Fruit fly (Drosophila melanogaster) whole organism, embryonic: ENCODE data around the gene puf.

Source experiments
- Antp ChIP-seq: fragments of 200-800 bp; sonication (Bioruptor generic); optimal IDR thresholded peaks from 3 replicates; lab custom pipeline; 2016; ENCODE audit warnings: missing biosample characterization, missing genetic modification characterization
- BEAF-32 ChIP-seq: fragments of 200-800 bp; sonication (Bioruptor generic); optimal IDR thresholded peaks from 3 replicates; lab custom pipeline; 2017; ENCODE audit warnings: missing biosample characterization, missing genetic modification characterization, mild to moderate bottlenecking, moderate library complexity, missing genetic modification reagents
- Bgb ChIP-seq: fragments of 200-800 bp; sonication (Bioruptor generic); IDR thresholded peaks from 2 replicates; pipeline ENCODE4 v1.3.6; 2022; ENCODE audit warnings: missing biosample characterization, missing genetic modification characterization; ENCODE audit not compliant: partially characterized antibody
- CG10565 ChIP-seq: fragments of 200-800 bp; sonication (Bioruptor generic); optimal IDR thresholded peaks from 3 replicates; lab custom pipeline; 2016; ENCODE audit warnings: missing biosample characterization, mild to moderate bottlenecking, missing genetic modification characterization
- CG10979 ChIP-seq: fragments of 200-800 bp; sonication (Bioruptor generic); optimal IDR thresholded peaks from 2 replicates; lab custom pipeline; 2018; ENCODE audit warnings: missing biosample characterization, mild to moderate bottlenecking, missing genetic modification characterization, moderate library complexity
- CG11560 ChIP-seq: fragments of 200-800 bp; sonication (Bioruptor generic); IDR thresholded peaks from 3 replicates; pipeline ENCODE4 v1.3.6; 2022; ENCODE audit warnings: missing biosample characterization, missing genetic modification characterization
- CG11696 ChIP-seq: fragments of 200-800 bp; sonication (Bioruptor generic); IDR thresholded peaks from 2 replicates; pipeline ENCODE4 v1.3.6; 2022; ENCODE audit warnings: missing biosample characterization, missing genetic modification characterization
- CG13775 ChIP-seq: fragments of 200-800 bp; sonication (Bioruptor generic); optimal IDR thresholded peaks from 3 replicates; lab custom pipeline; 2017; ENCODE audit warnings: missing biosample characterization, mild to moderate bottlenecking, missing genetic modification characterization
- CG14860 ChIP-seq: fragments of 200-800 bp; sonication (Bioruptor generic); IDR thresholded peaks from 3 replicates; pipeline ENCODE4 v1.3.6; 2022; ENCODE audit warnings: missing biosample characterization, missing genetic modification characterization; ENCODE audit not compliant: partially characterized antibody
- CG15269 ChIP-seq: fragments of 200-800 bp; sonication (Bioruptor generic); optimal IDR thresholded peaks from 2 replicates; lab custom pipeline; 2018; ENCODE audit warnings: missing biosample characterization, mild to moderate bottlenecking, missing genetic modification characterization, moderate library complexity
- CG1529 ChIP-seq: fragments of 200-800 bp; sonication (Bioruptor generic); optimal IDR thresholded peaks from 3 replicates; lab custom pipeline; 2018; ENCODE audit warnings: missing biosample characterization, missing genetic modification characterization
- CG15696 ChIP-seq: fragments of 200-800 bp; sonication (Bioruptor generic); optimal IDR thresholded peaks from 2 replicates; lab custom pipeline; 2019; ENCODE audit warnings: missing biosample characterization, mild to moderate bottlenecking, missing genetic modification characterization, moderate library complexity
- CG1603 ChIP-seq: fragments of 200-800 bp; sonication (Bioruptor generic); optimal IDR thresholded peaks from 2 replicates; lab custom pipeline; 2019; ENCODE audit warnings: missing biosample characterization, mild to moderate bottlenecking, missing genetic modification characterization, moderate library complexity
- CG17829 ChIP-seq: fragments of 200-800 bp; optimal IDR thresholded peaks from 2 replicates; lab custom pipeline; 2019; ENCODE audit warnings: missing biosample characterization, mild to moderate bottlenecking, missing genetic modification characterization, moderate library complexity
- CG2120 ChIP-seq: fragments of 200-800 bp; sonication (Bioruptor generic); optimal IDR thresholded peaks from 3 replicates; lab custom pipeline; 2016; ENCODE audit warnings: missing biosample characterization, missing genetic modification characterization
- CG2199 ChIP-seq: fragments of 200-800 bp; sonication (Bioruptor generic); IDR thresholded peaks from 3 replicates; pipeline ENCODE4 v1.3.6; 2022; ENCODE audit warnings: missing biosample characterization, missing genetic modification characterization
- CG31441 ChIP-seq: fragments of 200-800 bp; sonication (Bioruptor generic); IDR thresholded peaks from 2 replicates; pipeline ENCODE4 v1.3.6; 2022; ENCODE audit warnings: missing biosample characterization, missing genetic modification characterization
- CG42726 ChIP-seq: fragments of 200-800 bp; sonication (Bioruptor generic); IDR thresholded peaks from 2 replicates; pipeline ENCODE4 v1.3.6; 2022; ENCODE audit warnings: missing biosample characterization, missing genetic modification characterization; ENCODE audit not compliant: partially characterized antibody
- CG7372 ChIP-seq: fragments of 200-800 bp; sonication (Bioruptor generic); IDR thresholded peaks from 2 replicates; pipeline ENCODE4 v1.3.6; 2022; ENCODE audit warnings: missing biosample characterization, missing genetic modification characterization
- CG9932 ChIP-seq: fragments of 200-800 bp; sonication (Bioruptor generic); IDR thresholded peaks from 2 replicates; pipeline ENCODE4 v1.3.6; 2022; ENCODE audit warnings: missing biosample characterization, missing genetic modification characterization
- Dek ChIP-seq: fragments of 200-800 bp; sonication (Bioruptor generic); optimal IDR thresholded peaks from 3 replicates; lab custom pipeline; 2019; ENCODE audit warnings: missing biosample characterization, mild to moderate bottlenecking, missing genetic modification characterization, moderate library complexity
- Dll ChIP-seq: fragments of 200-800 bp; sonication (Bioruptor generic); IDR thresholded peaks from 4 replicates; pipeline ENCODE4 v1.3.6; 2022; ENCODE audit warnings: missing biosample characterization, missing genetic modification characterization; ENCODE audit not compliant: partially characterized antibody
- Fer3 ChIP-seq: fragments of 200-800 bp; sonication (Bioruptor generic); optimal IDR thresholded peaks from 2 replicates; lab custom pipeline; 2018; ENCODE audit warnings: missing biosample characterization, mild to moderate bottlenecking, missing genetic modification characterization, moderate library complexity
- NC2β ChIP-seq: fragments of 200-800 bp; sonication (Bioruptor generic); optimal IDR thresholded peaks from 2 replicates; lab custom pipeline; 2016; ENCODE audit warnings: missing biosample characterization, missing genetic modification characterization
- Oli ChIP-seq: fragments of 200-800 bp; sonication (Bioruptor generic); optimal IDR thresholded peaks from 2 replicates; lab custom pipeline; 2018; ENCODE audit warnings: missing biosample characterization, mild to moderate bottlenecking, missing genetic modification characterization, moderate library complexity
- Optix ChIP-seq: fragments of 200-800 bp; sonication (Bioruptor generic); IDR thresholded peaks from 3 replicates; pipeline ENCODE4 v1.3.6; 2022; ENCODE audit warnings: missing biosample characterization, missing genetic modification characterization
- Ssrp ChIP-seq: fragments of 200-800 bp; sonication (Bioruptor generic); optimal IDR thresholded peaks from 2 replicates; lab custom pipeline; 2018; ENCODE audit warnings: missing biosample characterization, mild to moderate bottlenecking, missing genetic modification characterization, moderate library complexity
- Taf1 ChIP-seq: fragments of 200-800 bp; sonication (Bioruptor generic); IDR thresholded peaks from 2 replicates; pipeline ENCODE4 v1.3.6; 2022; ENCODE audit warnings: missing biosample characterization, missing genetic modification characterization
- Usf ChIP-seq: fragments of 200-800 bp; sonication (Bioruptor generic); optimal IDR thresholded peaks from 2 replicates; lab custom pipeline; 2017; ENCODE audit warnings: missing genotype, missing biosample characterization, missing genetic modification characterization
- abd-A ChIP-seq: fragments of 200-800 bp; sonication (Bioruptor generic); optimal IDR thresholded peaks from 3 replicates; lab custom pipeline; 2019; ENCODE audit warnings: missing biosample characterization, mild to moderate bottlenecking, missing genetic modification characterization, moderate library complexity
- az2 ChIP-seq: fragments of 200-800 bp; sonication (Bioruptor generic); optimal IDR thresholded peaks from 3 replicates; lab custom pipeline; 2016; ENCODE audit warnings: missing biosample characterization, missing genetic modification characterization
- bab2 ChIP-seq: fragments of 200-800 bp; sonication (Bioruptor generic); optimal IDR thresholded peaks from 2 replicates; lab custom pipeline; 2016; ENCODE audit warnings: missing biosample characterization, missing genetic modification characterization
- br ChIP-seq: fragments of >200 bp; optimal IDR thresholded peaks from 2 replicates; lab custom pipeline; 2017
- chinmo ChIP-seq: fragments of 200-800 bp; sonication (Bioruptor generic); IDR thresholded peaks from 4 replicates; pipeline ENCODE4 v1.3.6; 2022; ENCODE audit warnings: missing biosample characterization, missing genetic modification characterization; ENCODE audit not compliant: partially characterized antibody
- dimm ChIP-seq: fragments of 200-800 bp; sonication (Bioruptor generic); IDR thresholded peaks from 2 replicates; pipeline ENCODE4 v1.3.6; 2022; ENCODE audit warnings: missing biosample characterization, missing genetic modification characterization
- disco-r ChIP-seq: fragments of 200-800 bp; sonication (Bioruptor generic); optimal IDR thresholded peaks from 2 replicates; lab custom pipeline; 2016; ENCODE audit warnings: missing biosample characterization, missing genetic modification characterization
- fd102C ChIP-seq: fragments of 200-800 bp; sonication (Bioruptor generic); optimal IDR thresholded peaks from 2 replicates; lab custom pipeline; 2018; ENCODE audit warnings: missing biosample characterization, mild to moderate bottlenecking, missing genetic modification characterization, moderate library complexity
- hbn ChIP-seq: fragments of 200-800 bp; sonication (Bioruptor generic); IDR thresholded peaks from 2 replicates; pipeline ENCODE4 v1.3.6; 2022; ENCODE audit warnings: missing biosample characterization, missing genetic modification characterization; ENCODE audit not compliant: partially characterized antibody
- hkb ChIP-seq, 2 experiments: fragments of 200-800 bp in 1 of 2; fragments of >200 bp in 1 of 2; sonication (Bioruptor generic) in 1 of 2; IDR thresholded peaks in 1 of 2; optimal IDR thresholded peaks in 1 of 2; 2 replicates each; pipeline versions ENCODE4 v1.3.6 to Lab custom; 2017 to 2022; ENCODE audit warnings: missing biosample characterization in 1 of 2, missing genetic modification characterization in 1 of 2
- jigr1 ChIP-seq: fragments of 200-800 bp; sonication (Bioruptor generic); IDR thresholded peaks from 3 replicates; pipeline ENCODE4 v1.3.6; 2022; ENCODE audit warnings: missing biosample characterization, missing genetic modification characterization
- p53 ChIP-seq: fragments of 200-800 bp; sonication (Bioruptor generic); optimal IDR thresholded peaks from 2 replicates; lab custom pipeline; 2016; ENCODE audit warnings: missing biosample characterization, missing genetic modification characterization
- sd ChIP-seq: fragments of 200-800 bp; sonication (Bioruptor generic); optimal IDR thresholded peaks from 3 replicates; lab custom pipeline; 2018; ENCODE audit warnings: missing biosample characterization, mild to moderate bottlenecking, missing genetic modification characterization, moderate library complexity
- sisA ChIP-seq: fragments of 200-800 bp; sonication (Bioruptor generic); IDR thresholded peaks from 2 replicates; pipeline ENCODE4 v1.3.6; 2022; ENCODE audit warnings: missing biosample characterization, missing genetic modification characterization
- slp2 ChIP-seq: fragments of 200-800 bp; sonication (Bioruptor generic); optimal IDR thresholded peaks from 2 replicates; lab custom pipeline; 2016; ENCODE audit warnings: missing biosample characterization, missing genetic modification characterization
- unc-4 ChIP-seq: fragments of 200-800 bp; sonication (Bioruptor generic); IDR thresholded peaks from 2 replicates; pipeline ENCODE4 v1.3.6; 2022; ENCODE audit warnings: missing biosample characterization, missing genetic modification characterization; ENCODE audit not compliant: partially characterized antibody
- unpg ChIP-seq: fragments of 200-800 bp; sonication (Bioruptor generic); optimal IDR thresholded peaks from 3 replicates; lab custom pipeline; 2018; ENCODE audit warnings: missing biosample characterization, mild to moderate bottlenecking, missing genetic modification characterization, moderate library complexity
- usp ChIP-seq: fragments of >200 bp; optimal IDR thresholded peaks from 2 replicates; lab custom pipeline; 2017; ENCODE audit warnings: missing biosample characterization, missing genetic modification characterization
- zen ChIP-seq: fragments of 200-800 bp; sonication (Bioruptor generic); optimal IDR thresholded peaks from 3 replicates; lab custom pipeline; 2018; ENCODE audit warnings: missing biosample characterization, mild to moderate bottlenecking, missing genetic modification characterization, moderate library complexity

Gene puf

dm6 chr3R:24604165-24604564 is 45.7 kb downstream of the puf start (continued):
- TF ChIP-seq p53 (GFP tag; lab: Kevin White, UChicago) = no peak
- TF ChIP-seq az2 (GFP tag; lab: Kevin White, UChicago) = no peak
- TF ChIP-seq CG11696 = no peak
- TF ChIP-seq Oli = no peak
- no peak for TF ChIP-seq Ssrp (tag; lab: Kevin White, UChicago)
- TF ChIP-seq CG10979 (tag; lab: Kevin White, UChicago) = no peak
- no peak for TF ChIP-seq hkb (optimal IDR thresholded peaks at IDR 0.05; lab: Kevin White, UChicago)
- TF ChIP-seq hkb (GFP tag; IDR thresholded peaks at IDR 0.05; lab: Robert Waterston, UW) = no peak
- TF ChIP-seq CG11560 (tag; lab: Robert Waterston, UW) = no peak
- no peak for TF ChIP-seq Usf (GFP tag; lab: Kevin White, UChicago)
- TF ChIP-seq CG17829 = no peak
- peak; percentile 61; the same call in 1 of the 3 replicates for TF ChIP-seq CG2199 (GFP tag; lab: Robert Waterston, UW)
- peak; percentile 9 for TF ChIP-seq CG15696 (tag; lab: Kevin White, UChicago)
- TF ChIP-seq bab2 (GFP tag; lab: Kevin White, UChicago) = no peak
- no peak for TF ChIP-seq CG15269

- TF ChIP-seq unpg (no peak), CG1603 (tag; lab: Kevin White, UChicago) (no peak), fd102C (GFP tag; lab: Kevin White, UChicago) (no peak), CG2120 (GFP tag; lab: Kevin White, UChicago) (no peak), CG14860 (GFP tag; lab: Robert Waterston, UW) (no peak), hbn (GFP tag; lab: Robert Waterston, UW) (no peak), jigr1 (no peak), slp2 (no peak), dimm (no peak), NC2β (no peak), br (lab: Kevin White, UChicago) (no peak), disco-r (GFP tag; lab: Kevin White, UChicago) (no peak), CG10565 (GFP tag; lab: Kevin White, UChicago) (no peak), sd (tag; lab: Kevin White, UChicago) (peak; percentile 37), CG42726 (no peak), Taf1 (GFP tag; lab: Robert Waterston, UW) (no peak), usp (GFP tag; lab: Kevin White, UChicago) (no peak), BEAF-32 (GFP tag; lab: Kevin White, UChicago) (no peak), Dek (tag; lab: Kevin White, UChicago) (no peak), chinmo (GFP tag; lab: Robert Waterston, UW) (peak; percentile 67; the same call in 2 of the 4 replicates), Fer3 (tag; lab: Kevin White, UChicago) (no peak), CG13775 (GFP tag; lab: Kevin White, UChicago) (no peak), CG11560 (tag; lab: Robert Waterston, UW) (no peak), CG7372 (GFP tag; lab: Robert Waterston, UW) (no peak), Usf (GFP tag; lab: Kevin White, UChicago) (no peak), CG1529 (GFP tag; lab: Kevin White, UChicago) (no peak), Antp (GFP tag; lab: Kevin White, UChicago) (no peak), Optix (GFP tag; lab: Robert Waterston, UW) (no peak), unc-4 (no peak), CG9932 (no peak), Dll (GFP tag; lab: Robert Waterston, UW) (no peak), Bgb (0 out of 2 replicates have a peak, but pooled peaks have one; percentile 7), abd-A (tag; lab: Kevin White, UChicago) (peak; percentile 42), CG31441 (no peak), sisA (GFP tag; lab: Robert Waterston, UW) (no peak), zen (tag; lab: Kevin White, UChicago) (no peak)
Observed at dm6 chr3R:24603399-24604131, 46.3 kb downstream of the puf start.
